Worm (Caenorhabditis elegans): Measurements from ENCODE around the gene T22F3.12.

DNA sequence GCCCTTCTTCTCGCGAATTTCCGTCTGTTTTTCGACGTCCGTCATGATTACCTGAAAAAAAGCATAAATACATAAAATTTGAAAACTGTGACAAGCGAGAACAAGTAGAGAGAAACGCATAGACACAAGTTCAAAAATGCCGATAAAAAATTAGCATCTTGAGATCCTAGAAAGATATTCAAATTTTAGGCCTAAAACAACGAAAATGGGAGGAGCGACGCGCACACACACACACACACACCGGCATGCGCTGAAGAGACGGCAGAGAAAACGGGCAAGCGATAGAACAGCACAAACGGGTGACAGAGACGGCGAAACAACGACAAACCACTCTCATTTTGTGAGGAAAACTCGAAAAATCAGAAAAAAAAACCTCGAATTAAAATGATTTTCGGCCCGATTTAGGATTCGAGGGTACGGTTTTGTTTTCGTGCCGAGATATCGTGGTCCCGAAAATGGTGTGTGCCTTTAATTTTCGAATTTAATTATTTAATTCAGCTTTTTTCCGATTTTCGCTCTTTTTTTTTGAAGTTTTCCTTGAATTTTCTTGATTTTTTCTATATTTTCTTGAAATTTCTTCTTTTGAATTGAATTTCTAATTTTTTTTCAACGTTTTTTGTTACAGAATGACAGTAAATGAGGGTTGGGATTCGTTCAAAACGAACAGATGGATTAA, 5.8 kb downstream of the T22F3.12 start, which contains the start of the genes rpl-11.1 and T22F3.2:
- TF ChIP-seq skn-1 (tag; optimal IDR thresholded peaks at IDR 0.05) (no peak), fos-1 (tag; optimal IDR thresholded peaks at IDR 0.05) (no peak), nhr-11 (tag; optimal IDR thresholded peaks at IDR 0.05) (no peak), nhr-25 (tag; optimal IDR thresholded peaks at IDR 0.05) (no peak), mab-5 (tag; optimal IDR thresholded peaks at IDR 0.05) (no peak), nhr-77 (tag; optimal IDR thresholded peaks at IDR 0.05) (no peak), sma-9 (GFP tag; optimal IDR thresholded peaks at IDR 0.05) (peak; percentile 6), sma-9 (tag; optimal IDR thresholded peaks at IDR 0.05) (no peak), R02D3.7 (tag; optimal IDR thresholded peaks at IDR 0.05) (no peak), unc-62 (GFP tag; optimal IDR thresholded peaks at IDR 0.05) (no peak), sma-3 (GFP tag; optimal IDR thresholded peaks at IDR 0.05) (no peak), lin-39 (tag; optimal IDR thresholded peaks at IDR 0.05) (no peak), nhr-10 (tag; optimal IDR thresholded peaks at IDR 0.05) (no peak), lin-13 (GFP tag; optimal IDR thresholded peaks at IDR 0.05) (no peak)
